Worm (Caenorhabditis elegans) whole organism, L4 larva: ENCODE data around the gene srlf-32.

Source experiments
- F37D6.2 ChIP-seq: sonication (generic microtip); optimal IDR thresholded peaks from 2 replicates; lab custom pipeline; 2016; ENCODE audit warnings: mild to moderate bottlenecking, missing genetic modification characterization, missing compliant biosample characterization
- T20F7.1 ChIP-seq: fragments of 200-800 bp; sonication (Bioruptor generic); optimal IDR thresholded peaks from 2 replicates; lab custom pipeline; 2018; ENCODE audit warnings: mild to moderate bottlenecking, missing genetic modification characterization, missing compliant biosample characterization
- Y105C5A.15 ChIP-seq: fragments of 200-800 bp; sonication (Bioruptor generic); IDR thresholded peaks from 2 replicates; pipeline ENCODE4 v1.3.6; 2022; ENCODE audit warnings: missing genetic modification characterization, missing compliant biosample characterization
- ZK337.2 ChIP-seq: fragments of 200-800 bp; sonication (Bioruptor generic); IDR thresholded peaks from 2 replicates; pipeline ENCODE4 v1.3.6; 2022; ENCODE audit warnings: missing genetic modification reagents, missing genetic modification characterization, missing compliant biosample characterization
- aha-1 ChIP-seq: fragments of 150-350 bp; peaks from one replicate; lab custom pipeline; 2014; ENCODE audit warnings: missing biosample characterization, missing genetic modification characterization
- arid-1 ChIP-seq: fragments of 200-800 bp; sonication (Bioruptor generic); conservative IDR thresholded peaks from 2 replicates; pipeline ENCODE4 v1.3.6; 2022; ENCODE audit warnings: missing genetic modification reagents, missing genetic modification characterization, missing compliant biosample characterization
- attf-4 ChIP-seq: sonication (generic microtip); optimal IDR thresholded peaks from 3 replicates; lab custom pipeline; 2017; ENCODE audit warnings: missing biosample characterization, missing genetic modification characterization
- ces-1 ChIP-seq: fragments of 150-350 bp; sonication (generic microtip); optimal IDR thresholded peaks from 4 replicates; lab custom pipeline; 2014; ENCODE audit warnings: missing biosample characterization, missing genetic modification reagents, missing genetic modification characterization
- ctbp-1 ChIP-seq: fragments of 200-800 bp; sonication (Bioruptor generic); IDR thresholded peaks from 2 replicates; pipeline ENCODE4 v1.3.6; 2022; ENCODE audit warnings: missing genetic modification reagents, missing genetic modification characterization, missing compliant biosample characterization
- daf-12 ChIP-seq: fragments of 150-350 bp; optimal IDR thresholded peaks from 2 replicates; lab custom pipeline; 2014; ENCODE audit warnings: missing biosample characterization, missing genetic modification reagents, missing genetic modification characterization
- daf-19 ChIP-seq: fragments of 200-800 bp; sonication (Bioruptor generic); conservative IDR thresholded peaks from 2 replicates; pipeline ENCODE4 v1.3.6; 2022; ENCODE audit warnings: missing genetic modification characterization, missing compliant biosample characterization
- dmd-8 ChIP-seq: fragments of 200-800 bp; sonication (Bioruptor generic); IDR thresholded peaks from 2 replicates; pipeline ENCODE4 v1.3.6; 2022; ENCODE audit warnings: missing genetic modification characterization, missing compliant biosample characterization
- duxl-1 ChIP-seq: sonication (generic microtip); optimal IDR thresholded peaks from 2 replicates; lab custom pipeline; 2016; ENCODE audit warnings: mild to moderate bottlenecking, missing genetic modification characterization, moderate library complexity, missing compliant biosample characterization; ENCODE audit not compliant: poor library complexity
- egl-27 ChIP-seq: sonication (generic microtip); optimal IDR thresholded peaks from 3 replicates; lab custom pipeline; 2017; ENCODE audit warnings: missing biosample characterization, missing genetic modification reagents, missing genetic modification characterization
- egl-43 ChIP-seq: fragments of 200-800 bp; sonication (Bioruptor generic); IDR thresholded peaks from 2 replicates; pipeline ENCODE4 v1.3.6; 2022; ENCODE audit warnings: missing genetic modification reagents, missing genetic modification characterization, missing compliant biosample characterization
- hlh-11 ChIP-seq: fragments of 200-800 bp; sonication (Bioruptor generic); optimal IDR thresholded peaks from 2 replicates; lab custom pipeline; 2018; ENCODE audit warnings: mild to moderate bottlenecking, missing genetic modification characterization, missing compliant biosample characterization
- lim-7 ChIP-seq: fragments of 200-800 bp; sonication (Bioruptor generic); IDR thresholded peaks from 2 replicates; pipeline ENCODE4 v1.3.6; 2022; ENCODE audit warnings: missing genetic modification characterization, missing compliant biosample characterization
- lin-38 ChIP-seq: fragments of 200-800 bp; sonication (Bioruptor generic); IDR thresholded peaks from 2 replicates; pipeline ENCODE4 v1.3.6; 2022; ENCODE audit warnings: missing genetic modification reagents, missing genetic modification characterization, missing compliant biosample characterization
- lin-39 ChIP-seq: fragments of 150-350 bp; optimal IDR thresholded peaks from 2 replicates; lab custom pipeline; 2014; ENCODE audit warnings: missing biosample characterization, missing genetic modification reagents, missing genetic modification characterization
- lsy-2 ChIP-seq, 2 experiments: fragments of 150-350 bp in 1 of 2; sonication (generic microtip) in 1 of 2; optimal IDR thresholded peaks; 2 replicates each; lab custom pipeline; 2014 to 2017; ENCODE audit warnings: missing biosample characterization in 2 of 2, missing genetic modification characterization in 2 of 2
- madf-5 ChIP-seq, 2 experiments: fragments of 200-800 bp; sonication (Bioruptor generic); IDR thresholded peaks; 2 replicates each; pipeline ENCODE4 v1.3.6; 2022; ENCODE audit warnings: missing compliant biosample characterization in 2 of 2, missing genetic modification characterization in 2 of 2
- mep-1 ChIP-seq: fragments of 150-350 bp; sonication (generic microtip); optimal IDR thresholded peaks from 3 replicates; lab custom pipeline; 2014; ENCODE audit warnings: missing biosample characterization, missing genetic modification characterization
- mxl-2 ChIP-seq: fragments of 200-800 bp; sonication (Bioruptor generic); conservative IDR thresholded peaks from 2 replicates; pipeline ENCODE4 v1.3.6; 2022; ENCODE audit warnings: missing genetic modification reagents, missing genetic modification characterization, missing compliant biosample characterization
- nhr-25 ChIP-seq: sonication (generic microtip); optimal IDR thresholded peaks from 2 replicates; lab custom pipeline; 2017; ENCODE audit warnings: missing genetic modification characterization, mild to moderate bottlenecking, missing compliant biosample characterization, antibody characterized with exemption, moderate library complexity, borderline replicate concordance; ENCODE audit not compliant: insufficient read depth
- nhr-41 ChIP-seq: fragments of 200-800 bp; sonication (Bioruptor generic); IDR thresholded peaks from 2 replicates; pipeline ENCODE4 v1.3.6; 2022; ENCODE audit warnings: missing genetic modification reagents, missing genetic modification characterization, missing compliant biosample characterization
- nhr-42 ChIP-seq: fragments of 200-800 bp; sonication (Bioruptor generic); IDR thresholded peaks from 2 replicates; pipeline ENCODE4 v1.3.6; 2022; ENCODE audit warnings: missing genetic modification characterization, missing compliant biosample characterization
- nhr-48 ChIP-seq: sonication (generic microtip); optimal IDR thresholded peaks from 2 replicates; lab custom pipeline; 2016; ENCODE audit warnings: mild to moderate bottlenecking, missing genetic modification characterization, missing compliant biosample characterization
- saeg-2 ChIP-seq: fragments of 200-800 bp; sonication (Bioruptor generic); IDR thresholded peaks from 2 replicates; pipeline ENCODE4 v1.3.6; 2022; ENCODE audit warnings: missing genetic modification reagents, missing genetic modification characterization, missing compliant biosample characterization
- sdz-12 ChIP-seq: fragments of 200-800 bp; sonication (Bioruptor generic); optimal IDR thresholded peaks from 2 replicates; lab custom pipeline; 2018; ENCODE audit warnings: mild to moderate bottlenecking, missing genetic modification characterization, missing compliant biosample characterization
- skn-1 ChIP-seq: fragments of 150-350 bp; optimal IDR thresholded peaks from 2 replicates; lab custom pipeline; 2014; ENCODE audit warnings: missing biosample characterization, missing genetic modification characterization
- snpc-4 ChIP-seq: fragments of 150-350 bp; optimal IDR thresholded peaks from 2 replicates; lab custom pipeline; 2014; ENCODE audit warnings: missing biosample characterization, missing genetic modification characterization
- tra-1 ChIP-seq: fragments of 200-800 bp; sonication (Bioruptor generic); IDR thresholded peaks from 2 replicates; pipeline ENCODE4 v1.3.6; 2022; ENCODE audit warnings: missing genetic modification reagents, missing genetic modification characterization, missing compliant biosample characterization
- zfp-2 ChIP-seq: sonication (generic microtip); optimal IDR thresholded peaks from 2 replicates; lab custom pipeline; 2016; ENCODE audit warnings: mild to moderate bottlenecking, missing genetic modification characterization, missing compliant biosample characterization
- zip-11 ChIP-seq: fragments of 200-800 bp; sonication (Bioruptor generic); IDR thresholded peaks from 2 replicates; pipeline ENCODE4 v1.3.6; 2022; ENCODE audit warnings: missing genetic modification characterization, missing compliant biosample characterization
- ztf-7 ChIP-seq: fragments of 150-350 bp; optimal IDR thresholded peaks from 2 replicates; lab custom pipeline; 2014; ENCODE audit warnings: missing biosample characterization, missing genetic modification characterization

The srlf-32 gene

DNA sequence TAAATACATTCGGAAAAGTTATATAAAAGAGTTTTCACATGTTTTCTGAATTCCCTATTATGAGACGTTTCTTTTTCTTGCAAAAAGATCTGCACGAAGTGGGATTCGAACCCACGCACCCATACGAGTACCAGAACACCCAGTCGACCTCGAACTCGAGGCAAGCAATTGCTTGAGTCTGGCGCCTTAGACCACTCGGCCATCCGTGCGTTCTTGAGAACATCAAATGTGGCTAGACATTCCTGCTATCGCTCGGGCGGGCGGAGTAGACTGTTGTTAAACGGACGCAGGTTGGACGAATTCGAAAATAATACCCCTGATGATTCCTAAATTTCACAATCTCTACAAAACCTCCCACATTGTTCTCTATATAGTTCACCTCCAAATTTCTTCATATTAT is 2.6 kb downstream of the srlf-32 start (continued):
- TF ChIP-seq nhr-25 (tag; lab: Kevin White, UChicago) (no peak), ztf-7 (tag; lab: Kevin White, UChicago) (peak; percentile 4), hlh-11 (tag; lab: Kevin White, UChicago) (peak; percentile 57), lsy-2 (tag; optimal IDR thresholded peaks at IDR 0.05; lab: Kevin White, UChicago) (peak in 1 of 2 experiments; percentile 48), ctbp-1 (GFP tag; lab: Robert Waterston, UW) (0 out of 2 replicates have a peak, but pooled peaks have one; percentile 62), T20F7.1 (GFP tag; lab: Kevin White, UChicago) (no peak), ZK337.2 (GFP tag; lab: Robert Waterston, UW) (peak; percentile 47; the same call in 1 of the 2 replicates), aha-1 (tag; lab: Kevin White, UChicago) (peak; percentile 96), mep-1 (tag; lab: Kevin White, UChicago) (no peak), arid-1 (GFP tag; lab: Robert Waterston, UW) (peak; percentile 71), duxl-1 (tag; lab: Kevin White, UChicago) (peak; percentile 63), sdz-12 (GFP tag; lab: Kevin White, UChicago) (no peak), nhr-41 (GFP tag; lab: Robert Waterston, UW) (0 out of 2 replicates have a peak, but pooled peaks have one; percentile 38), lim-7 (GFP tag; lab: Robert Waterston, UW) (peak; percentile 73), skn-1 (tag; lab: Kevin White, UChicago) (no peak), dmd-8 (GFP tag; lab: Robert Waterston, UW) (peak; percentile 87; the same call in 1 of the 2 replicates), saeg-2 (peak; percentile 76; the same call in 1 of the 2 replicates), nhr-42 (GFP tag; lab: Robert Waterston, UW) (peak; percentile 70; the same call in 1 of the 2 replicates)

DNA sequence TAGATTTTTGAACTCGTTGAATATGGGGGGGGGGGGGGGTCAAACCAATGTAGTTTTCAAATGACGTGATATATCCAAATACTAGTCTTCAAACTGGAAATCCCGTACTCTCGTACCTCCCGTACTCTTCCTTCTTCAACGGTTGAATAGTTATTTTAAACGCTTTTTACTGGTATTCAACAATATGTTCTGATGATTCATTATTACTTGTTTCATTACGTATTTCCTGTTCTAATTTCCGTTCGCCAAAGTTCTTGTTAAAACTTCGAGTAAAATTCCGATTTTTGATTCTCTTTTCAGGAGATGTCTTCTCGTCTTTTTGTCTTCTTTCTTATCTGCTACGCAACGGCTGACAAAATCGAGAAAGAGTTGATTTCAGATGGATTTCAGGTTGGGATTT is 4.7 kb downstream of the srlf-32 start, which contains the start of gene nhx-9:
Gene nhx-9 (plus strand): TSS at position 301 of the 400 bp plus-strand sequence.
- TF ChIP-seq tra-1 (GFP tag; lab: Robert Waterston, UW) (no peak), snpc-4 (no peak), attf-4 (tag; lab: Kevin White, UChicago) (no peak), nhr-48 (no peak), nhr-42 (GFP tag; lab: Robert Waterston, UW) (no peak), Y105C5A.15 (GFP tag; lab: Robert Waterston, UW) (no peak), daf-12 (tag; lab: Kevin White, UChicago) (no peak), nhr-25 (tag; lab: Kevin White, UChicago) (no peak)

- no peak for TF ChIP-seq madf-5 (GFP tag; IDR thresholded peaks at IDR 0.05; lab: Robert Waterston, UW)
- no peak for TF ChIP-seq zip-11
- TF ChIP-seq daf-19 (GFP tag; lab: Robert Waterston, UW) = no peak
- no peak for TF ChIP-seq arid-1 (GFP tag; lab: Robert Waterston, UW)
- no peak for TF ChIP-seq dmd-8 (GFP tag; lab: Robert Waterston, UW)
- no peak for TF ChIP-seq egl-43 (GFP tag; lab: Robert Waterston, UW)
- TF ChIP-seq F37D6.2 (tag; lab: Kevin White, UChicago) = no peak
- no peak for TF ChIP-seq T20F7.1 (GFP tag; lab: Kevin White, UChicago)
- TF ChIP-seq lin-38 (GFP tag; lab: Robert Waterston, UW) = no peak
- TF ChIP-seq ces-1 = no peak
- TF ChIP-seq lin-39 (tag; lab: Kevin White, UChicago) = no peak
- TF ChIP-seq nhr-42 (GFP tag; lab: Robert Waterston, UW) = no peak
- no peak for TF ChIP-seq zfp-2 (tag; lab: Kevin White, UChicago)
- TF ChIP-seq egl-27 (tag; lab: Kevin White, UChicago) = no peak
- no peak for TF ChIP-seq mxl-2 (GFP tag; lab: Robert Waterston, UW)
- TF ChIP-seq saeg-2 = no peak
Measured at ce11 chrIV:11937087-11937486, 11.3 kb downstream of the srlf-32 start, which contains the start of gene slc-5A12. Gene slc-5A12 (plus strand): TSS chrIV:11937419.
